Fruit fly (Drosophila melanogaster) whole organism: ENCODE measurements around the gene Dab.

Source experiments
- Dll ChIP-seq: fragments of >200 bp; optimal IDR thresholded peaks from 2 replicates; lab custom pipeline; 2017
- psq ChIP-seq: fragments of >200 bp; optimal IDR thresholded peaks from 2 replicates; lab custom pipeline; 2017
- usp ChIP-seq: fragments of >200 bp; optimal IDR thresholded peaks from 2 replicates; lab custom pipeline; 2017; ENCODE audit warnings: missing biosample characterization, missing genetic modification characterization, mixed read lengths

DNA sequence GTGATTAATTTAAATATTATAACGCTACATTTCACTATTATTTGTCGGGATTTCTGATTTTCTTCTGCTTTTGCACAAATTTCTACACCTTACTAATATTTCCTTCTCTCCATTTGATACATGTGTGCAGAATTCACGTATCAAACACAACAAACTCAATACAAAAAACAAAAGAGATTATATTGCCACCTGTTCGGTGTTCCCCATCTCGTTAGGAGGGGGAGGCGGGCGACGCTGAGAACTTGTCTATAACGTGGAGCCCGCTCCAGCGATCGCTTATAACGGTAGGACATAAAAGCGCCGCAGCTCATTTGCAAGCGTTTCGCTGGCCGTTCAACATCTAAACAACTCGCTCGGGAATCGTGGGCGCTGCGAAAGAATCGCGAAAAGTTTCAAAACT lies 21.3 kb downstream of the Dab start, which contains the start of gene CG9701:
- TF ChIP-seq Dll (lab: Kevin White, UChicago), result no peak
- no peak for TF ChIP-seq usp
- TF ChIP-seq psq (lab: Kevin White, UChicago), result no peak
